Fruit fly (Drosophila melanogaster) whole organism, embryonic: ENCODE results near the gene eIF1.
A peak's percentile ranks its signal among the peaks of the same experiment; 100 is the strongest.

ENCODE experiments used
- CG10431 ChIP-seq: fragments of 200-800 bp; sonication (Bioruptor generic); optimal IDR thresholded peaks from 3 replicates; lab custom pipeline; 2018; ENCODE audit warnings: missing biosample characterization, mild to moderate bottlenecking, missing genetic modification characterization
- CG11247 ChIP-seq: fragments of 200-800 bp; sonication (Bioruptor generic); IDR thresholded peaks from 2 replicates; pipeline ENCODE4 v1.3.6; 2022; ENCODE audit warnings: missing biosample characterization, missing genetic modification characterization
- CG11504 ChIP-seq: fragments of 200-800 bp; sonication (Bioruptor generic); optimal IDR thresholded peaks from 3 replicates; lab custom pipeline; 2019; ENCODE audit warnings: missing biosample characterization, mild to moderate bottlenecking, missing genetic modification characterization, moderate library complexity
- CG12299 ChIP-seq: fragments of 200-800 bp; sonication (Bioruptor generic); optimal IDR thresholded peaks from 2 replicates; lab custom pipeline; 2018; ENCODE audit warnings: missing biosample characterization, mild to moderate bottlenecking, missing genetic modification characterization
- CG14441 ChIP-seq: fragments of 200-800 bp; sonication (Bioruptor generic); IDR thresholded peaks from 2 replicates; pipeline ENCODE4 v1.3.6; 2022; ENCODE audit warnings: missing biosample characterization, missing genetic modification characterization
- CG16779 ChIP-seq: fragments of 200-800 bp; sonication (Bioruptor generic); IDR thresholded peaks from 2 replicates; pipeline ENCODE4 v1.3.6; 2022; ENCODE audit warnings: missing biosample characterization, missing genetic modification characterization
- CG16815 ChIP-seq: fragments of 200-800 bp; sonication (Bioruptor generic); optimal IDR thresholded peaks from 3 replicates; lab custom pipeline; 2017; ENCODE audit warnings: missing biosample characterization, mild to moderate bottlenecking, missing genetic modification characterization
- CG17802 ChIP-seq: fragments of 200-800 bp; sonication (Bioruptor generic); optimal IDR thresholded peaks from 2 replicates; lab custom pipeline; 2018; ENCODE audit warnings: missing biosample characterization, mild to moderate bottlenecking, missing genetic modification characterization, moderate library complexity
- CG18262 ChIP-seq: fragments of 200-800 bp; optimal IDR thresholded peaks from 3 replicates; lab custom pipeline; 2019; ENCODE audit warnings: missing biosample characterization, mild to moderate bottlenecking, missing genetic modification characterization, moderate library complexity
- CG2678 ChIP-seq: fragments of 200-800 bp; sonication (Bioruptor generic); optimal IDR thresholded peaks from 3 replicates; lab custom pipeline; 2019; ENCODE audit warnings: missing biosample characterization, mild to moderate bottlenecking, missing genetic modification characterization, moderate library complexity
- CG4424 ChIP-seq: fragments of 200-800 bp; sonication (Bioruptor generic); optimal IDR thresholded peaks from 3 replicates; lab custom pipeline; 2016; ENCODE audit warnings: missing biosample characterization, missing genetic modification characterization
- CG7271 ChIP-seq: fragments of 200-800 bp; sonication (Bioruptor generic); optimal IDR thresholded peaks from 2 replicates; lab custom pipeline; 2018; ENCODE audit warnings: missing biosample characterization, mild to moderate bottlenecking, missing genetic modification characterization, moderate library complexity
- CG7745 ChIP-seq: fragments of 200-800 bp; sonication (Bioruptor generic); optimal IDR thresholded peaks from 2 replicates; lab custom pipeline; 2018; ENCODE audit warnings: missing biosample characterization, mild to moderate bottlenecking, missing genetic modification characterization, moderate library complexity
- CG8290 ChIP-seq, 3 experiments: fragments of 200-800 bp; sonication (Bioruptor generic); optimal IDR thresholded peaks; 2 replicates each; lab custom pipeline; 2016 to 2019; ENCODE audit warnings: missing biosample characterization in 3 of 3, missing genetic modification characterization in 3 of 3, mild to moderate bottlenecking in 2 of 3, moderate library complexity in 1 of 3
- CG9215 ChIP-seq: fragments of 200-800 bp; sonication (Bioruptor generic); IDR thresholded peaks from 2 replicates; pipeline ENCODE4 v1.3.6; 2022; ENCODE audit warnings: missing biosample characterization, missing genetic modification characterization
- D ChIP-seq, 2 experiments: fragments of 200-800 bp in 1 of 2; fragments of >200 bp in 1 of 2; sonication (Bioruptor generic) in 1 of 2; optimal IDR thresholded peaks; 2 replicates in 1 of 2; 3 replicates in 1 of 2; lab custom pipeline; 2017; ENCODE audit warnings: mild to moderate bottlenecking in 1 of 2, missing biosample characterization in 1 of 2, missing genetic modification characterization in 1 of 2, missing genetic modification reagents in 1 of 2
- Dref ChIP-seq: fragments of 200-800 bp; sonication (Bioruptor generic); IDR thresholded peaks from 2 replicates; pipeline ENCODE4 v1.3.6; 2022; ENCODE audit warnings: missing biosample characterization, missing genetic modification characterization
- H2.0 ChIP-seq: fragments of 200-800 bp; sonication (Bioruptor generic); IDR thresholded peaks from 2 replicates; pipeline ENCODE4 v1.3.6; 2022; ENCODE audit warnings: missing biosample characterization, missing genetic modification characterization
- HLH4C ChIP-seq: fragments of 200-800 bp; sonication (Bioruptor generic); IDR thresholded peaks from 3 replicates; pipeline ENCODE4 v1.3.6; 2022; ENCODE audit warnings: missing biosample characterization, missing genetic modification characterization; ENCODE audit not compliant: partially characterized antibody
- MESR4 ChIP-seq: fragments of 200-800 bp; sonication (Bioruptor generic); optimal IDR thresholded peaks from 2 replicates; lab custom pipeline; 2018; ENCODE audit warnings: missing biosample characterization, mild to moderate bottlenecking, missing genetic modification characterization, moderate library complexity
- Med ChIP-seq: fragments of 200-800 bp; sonication (Bioruptor generic); peaks from one replicate; lab custom pipeline; 2016; ENCODE audit warnings: missing biosample characterization, missing genetic modification characterization, mild to moderate bottlenecking, inconsistent platforms, moderate library complexity
- NK7.1 ChIP-seq: fragments of 200-800 bp; sonication (Bioruptor generic); optimal IDR thresholded peaks from 3 replicates; lab custom pipeline; 2016; ENCODE audit warnings: missing biosample characterization, missing genetic modification characterization
- Ptx1 ChIP-seq: fragments of 200-800 bp; sonication (Bioruptor generic); IDR thresholded peaks from 2 replicates; pipeline ENCODE4 v1.3.6; 2022; ENCODE audit warnings: missing biosample characterization, missing genetic modification characterization
- Side ChIP-seq: fragments of 200-800 bp; sonication (Bioruptor generic); optimal IDR thresholded peaks from 2 replicates; lab custom pipeline; 2016; ENCODE audit warnings: missing biosample characterization, missing genetic modification characterization
- Sox100B ChIP-seq: fragments of 200-800 bp; sonication (Bioruptor generic); optimal IDR thresholded peaks from 3 replicates; lab custom pipeline; 2018; ENCODE audit warnings: missing biosample characterization, mild to moderate bottlenecking, missing genetic modification characterization
- TFAM ChIP-seq: fragments of 200-800 bp; sonication (Bioruptor generic); optimal IDR thresholded peaks from 2 replicates; lab custom pipeline; 2017; ENCODE audit warnings: missing biosample characterization, missing genetic modification characterization, inconsistent platforms
- ac ChIP-seq: fragments of 200-800 bp; sonication (Bioruptor generic); optimal IDR thresholded peaks from 3 replicates; lab custom pipeline; 2017; ENCODE audit warnings: missing biosample characterization, mild to moderate bottlenecking, missing genetic modification characterization
- ara ChIP-seq: fragments of 200-800 bp; sonication (Bioruptor generic); IDR thresholded peaks from 2 replicates; pipeline ENCODE4 v1.3.6; 2022; ENCODE audit warnings: missing biosample characterization, missing genetic modification characterization
- bigmax ChIP-seq: fragments of 200-800 bp; sonication (Bioruptor generic); optimal IDR thresholded peaks from 2 replicates; lab custom pipeline; 2018; ENCODE audit warnings: missing biosample characterization, mild to moderate bottlenecking, missing genetic modification characterization
- chif ChIP-seq, 2 experiments: fragments of 200-800 bp; sonication (Bioruptor generic); optimal IDR thresholded peaks; 3 replicates each; lab custom pipeline; 2016; ENCODE audit warnings: missing biosample characterization in 2 of 2, missing genetic modification characterization in 2 of 2
- cwo ChIP-seq: fragments of 200-800 bp; sonication (Bioruptor generic); optimal IDR thresholded peaks from 3 replicates; lab custom pipeline; 2017; ENCODE audit warnings: missing biosample characterization, missing genetic modification characterization, mild to moderate bottlenecking, moderate library complexity, missing genetic modification reagents
- da ChIP-seq: fragments of 200-800 bp; sonication (Bioruptor generic); optimal IDR thresholded peaks from 2 replicates; lab custom pipeline; 2016; ENCODE audit warnings: missing biosample characterization, missing genetic modification characterization
- dati ChIP-seq: fragments of 200-800 bp; sonication (Bioruptor generic); IDR thresholded peaks from 2 replicates; pipeline ENCODE4 v1.3.6; 2022; ENCODE audit warnings: missing biosample characterization, missing genetic modification characterization
- emc ChIP-seq: fragments of 200-800 bp; sonication (Bioruptor generic); optimal IDR thresholded peaks from 2 replicates; lab custom pipeline; 2016; ENCODE audit warnings: missing biosample characterization, missing genetic modification characterization
- fd3F ChIP-seq: fragments of 200-800 bp; sonication (Bioruptor generic); optimal IDR thresholded peaks from 2 replicates; lab custom pipeline; 2018; ENCODE audit warnings: missing biosample characterization, mild to moderate bottlenecking, missing genetic modification characterization, moderate library complexity
- gce ChIP-seq: fragments of 200-800 bp; sonication (Bioruptor generic); IDR thresholded peaks from 3 replicates; pipeline ENCODE4 v1.3.6; 2022; ENCODE audit warnings: missing biosample characterization, missing genetic modification characterization
- gcm ChIP-seq: fragments of 200-800 bp; sonication (Bioruptor generic); optimal IDR thresholded peaks from 2 replicates; lab custom pipeline; 2019; ENCODE audit warnings: missing biosample characterization, mild to moderate bottlenecking, missing genetic modification characterization, moderate library complexity
- hth ChIP-seq: fragments of >200 bp; optimal IDR thresholded peaks from 2 replicates; lab custom pipeline; 2017; ENCODE audit warnings: inconsistent platforms
- maf-S ChIP-seq: fragments of 200-800 bp; sonication (Bioruptor generic); optimal IDR thresholded peaks from 2 replicates; lab custom pipeline; 2016; ENCODE audit warnings: missing biosample characterization, missing genetic modification characterization
- nau ChIP-seq: fragments of 200-800 bp; sonication (Bioruptor generic); optimal IDR thresholded peaks from 3 replicates; lab custom pipeline; 2017; ENCODE audit warnings: missing biosample characterization, mild to moderate bottlenecking, missing genetic modification characterization, missing genetic modification reagents
- nerfin-2 ChIP-seq: fragments of 200-800 bp; sonication (Bioruptor generic); IDR thresholded peaks from 2 replicates; pipeline ENCODE4 v1.3.6; 2022; ENCODE audit warnings: missing biosample characterization, missing genetic modification characterization; ENCODE audit not compliant: partially characterized antibody
- prd ChIP-seq, 3 experiments: fragments of >200 bp in 2 of 3; fragments of 200-800 bp in 1 of 3; sonication (Bioruptor generic) in 1 of 3; optimal IDR thresholded peaks in 2 of 3; IDR thresholded peaks in 1 of 3; 2 replicates in 2 of 3; 3 replicates in 1 of 3; pipeline versions ENCODE4 v1.3.6 to Lab custom; 2017 to 2022; ENCODE audit warnings: missing biosample characterization in 1 of 3, missing genetic modification characterization in 1 of 3
- ro ChIP-seq: fragments of 200-800 bp; sonication (Bioruptor generic); IDR thresholded peaks from 2 replicates; pipeline ENCODE4 v1.3.6; 2022; ENCODE audit warnings: missing biosample characterization, missing genetic modification characterization
- sc ChIP-seq, 3 experiments: fragments of >200 bp in 2 of 3; fragments of 200-800 bp in 1 of 3; sonication (Bioruptor generic) in 1 of 3; optimal IDR thresholded peaks; 2 replicates in 2 of 3; 3 replicates in 1 of 3; lab custom pipeline; 2017; ENCODE audit warnings: mild to moderate bottlenecking in 1 of 3, missing biosample characterization in 1 of 3, missing genetic modification characterization in 1 of 3, missing genetic modification reagents in 1 of 3
- ssp ChIP-seq: fragments of 200-800 bp; sonication (Bioruptor generic); IDR thresholded peaks from 2 replicates; pipeline ENCODE4 v1.3.6; 2022; ENCODE audit warnings: missing biosample characterization, missing genetic modification characterization
- tio ChIP-seq: fragments of 200-800 bp; sonication (Bioruptor generic); optimal IDR thresholded peaks from 2 replicates; lab custom pipeline; 2017; ENCODE audit warnings: missing biosample characterization, missing genetic modification characterization, inconsistent platforms
- ttk ChIP-seq: fragments of 200-800 bp; sonication (Bioruptor generic); IDR thresholded peaks from 2 replicates; pipeline ENCODE4 v2.1.2; 2022; ENCODE audit warnings: missing biosample characterization, missing genetic modification characterization

The eIF1 gene

DNA sequence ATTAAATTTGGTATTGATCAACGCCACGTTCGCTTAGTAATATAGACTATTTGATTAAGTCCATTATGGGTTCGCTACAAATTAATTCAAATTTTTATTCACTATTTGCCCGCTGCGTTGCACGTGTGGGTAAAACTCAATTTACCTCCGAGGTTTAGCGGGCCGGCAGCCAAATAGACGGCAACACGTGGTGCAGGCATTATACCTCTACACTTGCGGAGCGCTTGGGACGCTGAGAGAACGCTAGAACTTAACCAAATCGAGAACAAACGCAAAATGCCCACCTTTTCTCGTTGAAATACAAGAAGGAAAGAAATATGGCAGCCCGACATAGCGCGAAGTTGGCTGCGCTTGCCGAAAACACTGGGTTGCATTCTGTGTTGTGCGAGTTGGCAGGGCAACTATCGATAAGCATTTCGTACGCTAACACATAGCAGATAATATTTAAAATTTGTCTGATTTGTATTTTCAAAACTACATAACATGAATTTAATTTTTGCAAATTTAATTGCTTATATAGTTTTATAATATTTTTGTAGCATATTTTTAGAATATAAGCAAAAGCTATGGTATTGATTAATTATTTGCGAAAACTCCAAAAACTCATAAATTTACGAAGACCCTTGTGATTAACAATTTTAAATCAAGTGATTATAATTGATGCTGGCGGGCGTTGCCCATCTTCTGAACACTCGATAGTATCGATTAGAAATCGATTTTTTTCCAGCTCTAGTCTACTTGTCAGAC, at the start of gene eIF1, which contains the start of gene RpL28 (continued):
- TF ChIP-seq Dref (GFP tag; lab: Robert Waterston, UW) (peak; percentile 72), maf-S (peak; percentile 87), CG10431 (GFP tag; lab: Kevin White, UChicago) (peak; percentile 90), ttk (peak; percentile 77), NK7.1 (GFP tag; lab: Kevin White, UChicago) (peak; percentile 84), ac (peak; percentile 88), CG4424 (peak; percentile 93), cwo (GFP tag; lab: Kevin White, UChicago) (peak; percentile 69), hth (lab: Kevin White, UChicago) (no peak), sc (optimal IDR thresholded peaks at IDR 0.05; lab: Kevin White, UChicago) (no peak), sc (GFP tag; optimal IDR thresholded peaks at IDR 0.05; lab: Kevin White, UChicago) (peak; percentile 92), H2.0 (GFP tag; lab: Robert Waterston, UW) (peak; percentile 77), CG8290 (GFP tag; optimal IDR thresholded peaks at IDR 0.05; lab: Kevin White, UChicago) (peak; percentile 93), CG8290 (tag; optimal IDR thresholded peaks at IDR 0.05; lab: Kevin White, UChicago) (peak; percentile 89 to 97), HLH4C (GFP tag; lab: Robert Waterston, UW) (peak; percentile 62), bigmax (peak; percentile 74), Ptx1 (GFP tag; lab: Robert Waterston, UW) (peak; percentile 86), CG9215 (GFP tag; lab: Robert Waterston, UW) (peak; percentile 83), chif (GFP tag; optimal IDR thresholded peaks at IDR 0.05; lab: Kevin White, UChicago) (peak; percentile 84 to 91), D (optimal IDR thresholded peaks at IDR 0.05; lab: Kevin White, UChicago) (no peak), D (GFP tag; optimal IDR thresholded peaks at IDR 0.05; lab: Kevin White, UChicago) (peak; percentile 90), ara (peak; percentile 84), CG16779 (GFP tag; lab: Robert Waterston, UW) (peak; percentile 84), emc (GFP tag; lab: Kevin White, UChicago) (peak; percentile 90), fd3F (GFP tag; lab: Kevin White, UChicago) (peak; percentile 87), Med (GFP tag; lab: Kevin White, UChicago) (peak; percentile 99), CG12299 (tag; lab: Kevin White, UChicago) (peak; percentile 77), Side (GFP tag; lab: Kevin White, UChicago) (peak; percentile 93), tio (GFP tag; lab: Kevin White, UChicago) (no peak), CG18262 (tag; lab: Kevin White, UChicago) (peak; percentile 83), MESR4 (GFP tag; lab: Kevin White, UChicago) (peak; percentile 98), CG7745 (peak; percentile 40), gce (GFP tag; lab: Robert Waterston, UW) (peak; percentile 86), CG11504 (no peak), CG11247 (peak; percentile 87), ssp (peak; percentile 79), CG7271 (peak; percentile 95), Sox100B (GFP tag; lab: Kevin White, UChicago) (peak; percentile 93), CG2678 (peak; percentile 83), gcm (GFP tag; lab: Kevin White, UChicago) (peak; percentile 75), da (GFP tag; lab: Kevin White, UChicago) (peak; percentile 89), CG17802 (tag; lab: Kevin White, UChicago) (peak; percentile 89), TFAM (GFP tag; lab: Kevin White, UChicago) (peak; percentile 83), nau (GFP tag; lab: Kevin White, UChicago) (peak; percentile 89), prd (optimal IDR thresholded peaks at IDR 0.05; lab: Kevin White, UChicago) (no peak), prd (GFP tag; IDR thresholded peaks at IDR 0.05; lab: Robert Waterston, UW) (peak; percentile 74), CG16815 (GFP tag; lab: Kevin White, UChicago) (peak; percentile 78), ro (GFP tag; lab: Robert Waterston, UW) (peak; percentile 57; the same call in 1 of the 2 replicates), CG14441 (peak; percentile 87), nerfin-2 (GFP tag; lab: Robert Waterston, UW) (peak; percentile 51), dati (GFP tag; lab: Robert Waterston, UW) (peak; percentile 86)
